Fruit fly (Drosophila melanogaster) whole organism, prepupa: ENCODE data around the gene papi.

Source experiments
- CG10669 ChIP-seq: fragments of 200-800 bp; sonication (Bioruptor generic); optimal IDR thresholded peaks from 3 replicates; lab custom pipeline; 2018; ENCODE audit warnings: missing biosample characterization, mild to moderate bottlenecking, missing genetic modification characterization, moderate library complexity
- CG11294 ChIP-seq: fragments of 200-800 bp; sonication (Bioruptor generic); IDR thresholded peaks from 2 replicates; pipeline ENCODE4 v1.3.6; 2022; ENCODE audit warnings: missing biosample characterization, missing genetic modification characterization
- CG15336 ChIP-seq: fragments of 200-800 bp; sonication (Bioruptor generic); IDR thresholded peaks from 2 replicates; pipeline ENCODE4 v1.3.6; 2022; ENCODE audit warnings: missing biosample characterization, missing genetic modification characterization
- CG16779 ChIP-seq: fragments of 200-800 bp; sonication (Bioruptor generic); optimal IDR thresholded peaks from 3 replicates; lab custom pipeline; 2017; ENCODE audit warnings: missing biosample characterization, mild to moderate bottlenecking, missing genetic modification characterization
- CG32006 ChIP-seq: fragments of 200-800 bp; sonication (Bioruptor generic); optimal IDR thresholded peaks from 3 replicates; lab custom pipeline; 2017; ENCODE audit warnings: missing biosample characterization, mild to moderate bottlenecking, missing genetic modification characterization
- CG34406 ChIP-seq: fragments of 200-800 bp; sonication (Bioruptor generic); optimal IDR thresholded peaks from 3 replicates; lab custom pipeline; 2016; ENCODE audit warnings: missing biosample characterization, missing genetic modification characterization
- CG3919 ChIP-seq: fragments of 200-800 bp; sonication (Bioruptor generic); optimal IDR thresholded peaks from 3 replicates; lab custom pipeline; 2016; ENCODE audit warnings: missing biosample characterization, missing genetic modification characterization
- CG6276 ChIP-seq: fragments of 200-800 bp; sonication (Bioruptor generic); optimal IDR thresholded peaks from 2 replicates; lab custom pipeline; 2017; ENCODE audit warnings: missing biosample characterization, mild to moderate bottlenecking, missing genetic modification characterization
- CG6854 ChIP-seq: fragments of 200-800 bp; sonication (Bioruptor generic); optimal IDR thresholded peaks from 2 replicates; lab custom pipeline; 2017; ENCODE audit warnings: missing biosample characterization, mild to moderate bottlenecking, missing genetic modification characterization
- CG7368 ChIP-seq: fragments of 200-800 bp; sonication (Bioruptor generic); optimal IDR thresholded peaks from 3 replicates; lab custom pipeline; 2016; ENCODE audit warnings: missing biosample characterization, missing genetic modification characterization
- CG8319 ChIP-seq: fragments of 200-800 bp; sonication (Bioruptor generic); optimal IDR thresholded peaks from 3 replicates; lab custom pipeline; 2016; ENCODE audit warnings: missing biosample characterization, missing genetic modification characterization
- CG9139 ChIP-seq: fragments of 200-800 bp; sonication (Bioruptor generic); optimal IDR thresholded peaks from 3 replicates; lab custom pipeline; 2017; ENCODE audit warnings: missing biosample characterization, mild to moderate bottlenecking, missing genetic modification characterization
- Eip75B ChIP-seq: fragments of 200-800 bp; sonication (Bioruptor generic); optimal IDR thresholded peaks from 3 replicates; lab custom pipeline; 2016; ENCODE audit warnings: missing biosample characterization, missing genetic modification characterization
- Eip78C ChIP-seq: fragments of 200-800 bp; sonication (Bioruptor generic); peaks from one replicate; lab custom pipeline; 2016; ENCODE audit warnings: missing biosample characterization, missing genetic modification characterization
- Eip93F ChIP-seq: fragments of 200-800 bp; sonication (Bioruptor generic); optimal IDR thresholded peaks from 2 replicates; lab custom pipeline; 2016; ENCODE audit warnings: missing biosample characterization, mild to moderate bottlenecking, missing genetic modification characterization
- Ets96B ChIP-seq: fragments of 200-800 bp; optimal IDR thresholded peaks from 2 replicates; lab custom pipeline; 2019; ENCODE audit warnings: missing biosample characterization, mild to moderate bottlenecking, missing genetic modification characterization, moderate library complexity
- Hr38 ChIP-seq: sonication (Bioruptor generic); optimal IDR thresholded peaks from 2 replicates; lab custom pipeline; 2016; ENCODE audit warnings: missing biosample characterization, missing genetic modification characterization
- Hr4 ChIP-seq: fragments of 200-800 bp; sonication (Bioruptor generic); optimal IDR thresholded peaks from 3 replicates; lab custom pipeline; 2016; ENCODE audit warnings: missing biosample characterization, missing genetic modification characterization
- Lpt ChIP-seq: fragments of 200-800 bp; sonication (Bioruptor generic); optimal IDR thresholded peaks from 3 replicates; lab custom pipeline; 2016; ENCODE audit warnings: missing biosample characterization, missing genetic modification characterization
- Smox ChIP-seq: fragments of 200-800 bp; sonication (Bioruptor generic); optimal IDR thresholded peaks from 3 replicates; lab custom pipeline; 2016; ENCODE audit warnings: missing biosample characterization, missing genetic modification characterization
- Sox102F ChIP-seq: fragments of 200-800 bp; sonication (Bioruptor generic); optimal IDR thresholded peaks from 2 replicates; lab custom pipeline; 2016; ENCODE audit warnings: missing biosample characterization, mild to moderate bottlenecking, missing genetic modification characterization
- Sox14 ChIP-seq: fragments of 200-800 bp; sonication (Bioruptor generic); optimal IDR thresholded peaks from 3 replicates; lab custom pipeline; 2016; ENCODE audit warnings: missing biosample characterization, missing genetic modification characterization
- Sox15 ChIP-seq: fragments of 200-800 bp; sonication (Bioruptor generic); optimal IDR thresholded peaks from 3 replicates; lab custom pipeline; 2016; ENCODE audit warnings: missing biosample characterization, missing genetic modification characterization
- achi ChIP-seq: fragments of 200-800 bp; sonication (Bioruptor generic); optimal IDR thresholded peaks from 3 replicates; lab custom pipeline; 2016; ENCODE audit warnings: missing biosample characterization, missing genetic modification characterization
- dac ChIP-seq: fragments of 200-800 bp; sonication (Bioruptor generic); optimal IDR thresholded peaks from 2 replicates; lab custom pipeline; 2017; ENCODE audit warnings: missing biosample characterization, mild to moderate bottlenecking, missing genetic modification characterization
- dsx ChIP-seq: fragments of 200-800 bp; optimal IDR thresholded peaks from 3 replicates; lab custom pipeline; 2019; ENCODE audit warnings: missing biosample characterization, mild to moderate bottlenecking, missing genetic modification characterization, moderate library complexity; ENCODE audit not compliant: poor library complexity, severe bottlenecking
- eg ChIP-seq: fragments of 200-800 bp; sonication (Bioruptor generic); IDR thresholded peaks from 3 replicates; pipeline ENCODE4 v1.3.6; 2022; ENCODE audit warnings: missing biosample characterization, missing genetic modification characterization
- fd59A ChIP-seq: fragments of 200-800 bp; sonication (Bioruptor generic); optimal IDR thresholded peaks from 2 replicates; lab custom pipeline; 2017; ENCODE audit warnings: missing biosample characterization, mild to moderate bottlenecking, missing genetic modification characterization, missing genetic modification reagents
- fd85E ChIP-seq: fragments of 200-800 bp; sonication (Bioruptor generic); optimal IDR thresholded peaks from 3 replicates; lab custom pipeline; 2016; ENCODE audit warnings: missing biosample characterization, missing genetic modification characterization
- net ChIP-seq: fragments of 200-800 bp; sonication (Bioruptor generic); optimal IDR thresholded peaks from 3 replicates; lab custom pipeline; 2016; ENCODE audit warnings: missing biosample characterization, missing genetic modification characterization
- spab ChIP-seq: fragments of 200-800 bp; sonication (Bioruptor generic); optimal IDR thresholded peaks from 2 replicates; lab custom pipeline; 2017; ENCODE audit warnings: missing biosample characterization, mild to moderate bottlenecking, missing genetic modification characterization, missing genetic modification reagents
- ss ChIP-seq, 2 experiments: fragments of 200-800 bp; sonication (Bioruptor generic); optimal IDR thresholded peaks; 2 replicates in 1 of 2; 3 replicates in 1 of 2; lab custom pipeline; 2017 to 2018; ENCODE audit warnings: mild to moderate bottlenecking in 2 of 2, missing biosample characterization in 2 of 2, missing genetic modification characterization in 2 of 2, moderate library complexity in 1 of 2
- svp ChIP-seq: fragments of 200-800 bp; sonication (Bioruptor generic); peaks from one replicate; lab custom pipeline; 2016; ENCODE audit warnings: missing biosample characterization, missing genetic modification characterization
- vri ChIP-seq: fragments of 200-800 bp; sonication (Bioruptor generic); optimal IDR thresholded peaks from 3 replicates; lab custom pipeline; 2016; ENCODE audit warnings: missing biosample characterization, mild to moderate bottlenecking, missing genetic modification characterization

Gene papi

DNA sequence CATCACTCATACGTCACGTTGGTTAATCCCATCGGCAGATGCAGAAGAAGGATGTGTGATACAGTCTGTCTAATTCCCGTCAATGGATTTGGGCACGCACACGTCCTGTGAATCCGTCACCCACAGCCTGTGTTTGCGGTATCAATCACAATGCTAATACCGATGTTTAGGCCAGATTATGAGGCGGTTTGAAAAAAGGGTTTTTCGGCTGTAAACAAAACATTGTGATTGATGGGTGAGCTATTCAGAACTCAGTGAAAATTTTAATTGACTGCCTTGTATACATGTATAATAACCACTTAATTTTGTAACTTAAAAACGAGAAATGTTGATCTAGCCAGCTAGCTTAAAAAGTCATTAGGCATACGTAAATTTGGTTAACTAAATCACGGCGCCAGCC, 42.6 kb downstream of the papi start, which contains the start of gene CG4270:
TSS of gene CG4270 (plus strand) at position 301 of the 400 bp plus-strand sequence.
- TF ChIP-seq CG8319 (GFP tag; lab: Kevin White, UChicago): no peak
- TF ChIP-seq Sox15 (GFP tag; lab: Kevin White, UChicago): no peak
- no peak for TF ChIP-seq Eip75B (GFP tag; lab: Kevin White, UChicago)
- TF ChIP-seq CG3919: no peak
- no peak for TF ChIP-seq dsx (GFP tag; lab: Kevin White, UChicago)
- TF ChIP-seq CG15336 (GFP tag; lab: Robert Waterston, UW): no peak
- no peak for TF ChIP-seq Sox102F (GFP tag; lab: Kevin White, UChicago)
- no peak for TF ChIP-seq Sox14
- no peak for TF ChIP-seq Ets96B (tag; lab: Kevin White, UChicago)
- TF ChIP-seq svp: no peak
- TF ChIP-seq CG32006 (GFP tag; lab: Kevin White, UChicago): no peak
- TF ChIP-seq net (GFP tag; lab: Kevin White, UChicago): no peak

dm6 chr2L:2265221-2265620, 44.7 kb downstream of the papi start, which contains the start of gene CG34049:
Gene CG34049 (minus strand): TSS chr2L:2265321.
- TF ChIP-seq CG34406 (no peak), spab (no peak), Eip78C (GFP tag; lab: Kevin White, UChicago) (no peak), vri (GFP tag; lab: Kevin White, UChicago) (no peak), Hr38 (GFP tag; lab: Kevin White, UChicago) (no peak), svp (no peak), CG6276 (GFP tag; lab: Kevin White, UChicago) (no peak), Smox (GFP tag; lab: Kevin White, UChicago) (no peak), ss (GFP tag; optimal IDR thresholded peaks at IDR 0.05; lab: Kevin White, UChicago) (no peak), fd59A (no peak), CG7368 (GFP tag; lab: Kevin White, UChicago) (no peak), eg (GFP tag; lab: Robert Waterston, UW) (no peak), CG9139 (GFP tag; lab: Kevin White, UChicago) (no peak), CG16779 (tag; lab: Kevin White, UChicago) (no peak)

DNA sequence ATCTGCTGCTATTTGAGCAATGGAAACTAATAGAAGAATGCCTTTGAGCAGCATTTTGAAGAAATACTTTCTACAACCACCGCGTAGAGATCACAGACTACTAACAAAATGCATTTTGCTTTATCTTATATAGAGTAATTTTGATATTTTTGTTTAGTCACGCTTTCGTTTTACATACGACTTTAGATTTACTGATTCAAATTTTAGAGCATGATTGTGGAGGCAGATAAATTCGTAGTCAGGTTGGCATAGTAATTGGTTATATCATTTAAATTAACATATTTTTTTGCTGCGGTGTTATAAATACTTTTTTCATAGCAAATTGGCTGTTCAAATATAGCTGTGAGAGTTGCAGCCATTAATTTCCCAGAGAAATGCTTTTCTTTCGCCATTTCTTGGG, 48.5 kb downstream of the papi start, which contains the start of gene CG17242:
TSS of gene CG17242 (minus strand) at position 101 of the 400 bp plus-strand sequence.
- no peak for TF ChIP-seq CG8319 (GFP tag; lab: Kevin White, UChicago)
- TF ChIP-seq CG6854 (GFP tag; lab: Kevin White, UChicago): no peak
- TF ChIP-seq CG15336 (GFP tag; lab: Robert Waterston, UW): no peak
- no peak for TF ChIP-seq CG11294 (GFP tag; lab: Robert Waterston, UW)
- no peak for TF ChIP-seq achi (GFP tag; lab: Kevin White, UChicago)
- TF ChIP-seq Eip93F (GFP tag; lab: Kevin White, UChicago): no peak
- no peak for TF ChIP-seq fd85E (GFP tag; lab: Kevin White, UChicago)
- no peak for TF ChIP-seq CG34406
- no peak for TF ChIP-seq Lpt (GFP tag; lab: Kevin White, UChicago)
- no peak for TF ChIP-seq dac (GFP tag; lab: Kevin White, UChicago)
- TF ChIP-seq net (GFP tag; lab: Kevin White, UChicago): no peak
- TF ChIP-seq Hr4 (GFP tag; lab: Kevin White, UChicago): no peak
- TF ChIP-seq CG10669 (GFP tag; lab: Kevin White, UChicago): no peak
- TF ChIP-seq CG9139 (GFP tag; lab: Kevin White, UChicago): no peak
- no peak for TF ChIP-seq CG32006 (GFP tag; lab: Kevin White, UChicago)
- TF ChIP-seq CG16779 (tag; lab: Kevin White, UChicago): no peak
